Fruit fly (Drosophila melanogaster): Measurements from ENCODE around the gene smog.
A peak's percentile ranks its signal among the peaks of the same experiment; 100 is the strongest.

- TF ChIP-seq ap (GFP tag; IDR thresholded peaks at IDR 0.05) (no peak), cad (GFP tag; optimal IDR thresholded peaks at IDR 0.05) (no peak), Fer2 (tag; optimal IDR thresholded peaks at IDR 0.05) (peak; percentile 12)
These were observed 5.3 kb upstream of the smog start, which contains the start of the genes mxt and CG11927 for dm6 chr2L:4847191-4847853.
